Fruit fly (Drosophila melanogaster) whole organism, wandering third instar larva: ENCODE data around the gene Vsx2.

Experiments used
- Abd-B ChIP-seq: fragments of >200 bp; optimal IDR thresholded peaks from 2 replicates; lab custom pipeline; 2017; ENCODE audit warnings: missing biosample characterization, missing genetic modification characterization
- CG32264 ChIP-seq: fragments of 200-800 bp; sonication (Bioruptor generic); optimal IDR thresholded peaks from 2 replicates; lab custom pipeline; 2016; ENCODE audit warnings: missing biosample characterization, missing genetic modification characterization
- CG9705 ChIP-seq: fragments of 200-800 bp; sonication (Bioruptor generic); optimal IDR thresholded peaks from 2 replicates; lab custom pipeline; 2018; ENCODE audit warnings: missing biosample characterization, mild to moderate bottlenecking, missing genetic modification characterization
- CrebA ChIP-seq: fragments of 200-800 bp; sonication (Bioruptor generic); optimal IDR thresholded peaks from 2 replicates; lab custom pipeline; 2016; ENCODE audit warnings: missing biosample characterization, mild to moderate bottlenecking, missing genetic modification characterization, borderline replicate concordance
- Dfd ChIP-seq: fragments of >200 bp; optimal IDR thresholded peaks from 2 replicates; lab custom pipeline; 2017; ENCODE audit warnings: missing biosample characterization, missing genetic modification characterization
- Dif ChIP-seq: fragments of 200-275, 200-300 bp; sonication (Bioruptor generic); optimal IDR thresholded peaks from 2 replicates; lab custom pipeline; 2018; ENCODE audit warnings: missing biosample characterization, missing genetic modification characterization; ENCODE audit not compliant: partially characterized antibody
- GATAd ChIP-seq: sonication (Bioruptor generic); optimal IDR thresholded peaks from 2 replicates; lab custom pipeline; 2016; ENCODE audit warnings: missing biosample characterization, missing genetic modification characterization
- HLH106 ChIP-seq: fragments of 200-800 bp; optimal IDR thresholded peaks from 3 replicates; lab custom pipeline; 2019; ENCODE audit warnings: missing biosample characterization, mild to moderate bottlenecking, missing genetic modification characterization, moderate library complexity
- Hnf4 ChIP-seq: fragments of 200-800 bp; sonication (Bioruptor generic); optimal IDR thresholded peaks from 2 replicates; lab custom pipeline; 2016; ENCODE audit warnings: missing biosample characterization, mild to moderate bottlenecking, missing genetic modification characterization
- Hr83 ChIP-seq: fragments of 200-300 bp; sonication (Bioruptor generic); optimal IDR thresholded peaks from 2 replicates; lab custom pipeline; 2016; ENCODE audit warnings: missing biosample characterization, mild to moderate bottlenecking, missing genetic modification characterization, moderate library complexity; ENCODE audit not compliant: poor library complexity, severe bottlenecking
- Mio ChIP-seq: sonication (Bioruptor generic); optimal IDR thresholded peaks from 2 replicates; lab custom pipeline; 2016; ENCODE audit warnings: missing biosample characterization, missing genetic modification characterization
- Myc ChIP-seq: fragments of >200 bp; optimal IDR thresholded peaks from 2 replicates; lab custom pipeline; 2017
- N ChIP-seq: fragments of >200 bp; optimal IDR thresholded peaks from 2 replicates; lab custom pipeline; 2018; ENCODE audit warnings: missing biosample characterization, missing external identifiers, missing genetic modification characterization
- OdsH ChIP-seq: fragments of 200-800 bp; sonication (Bioruptor generic); optimal IDR thresholded peaks from 2 replicates; lab custom pipeline; 2016; ENCODE audit warnings: missing biosample characterization, mild to moderate bottlenecking, missing genetic modification characterization
- Rel ChIP-seq, 2 experiments: fragments of 200-800 bp; sonication (Bioruptor generic) in 1 of 2; optimal IDR thresholded peaks; 2 replicates in 1 of 2; 3 replicates in 1 of 2; lab custom pipeline; 2016 to 2019; ENCODE audit warnings: mild to moderate bottlenecking in 2 of 2, missing biosample characterization in 2 of 2, missing genetic modification characterization in 2 of 2, moderate library complexity in 1 of 2
- Sp1 ChIP-seq: fragments of 200-800 bp; sonication (Bioruptor generic); optimal IDR thresholded peaks from 3 replicates; lab custom pipeline; 2019; ENCODE audit warnings: missing biosample characterization, mild to moderate bottlenecking, missing genetic modification characterization, moderate library complexity
- br ChIP-seq: fragments of 200-800 bp; sonication (Bioruptor generic); optimal IDR thresholded peaks from 2 replicates; lab custom pipeline; 2016; ENCODE audit warnings: missing biosample characterization, missing genetic modification characterization
- brk ChIP-seq: fragments of 200-800 bp; sonication (Bioruptor generic); optimal IDR thresholded peaks from 2 replicates; lab custom pipeline; 2016; ENCODE audit warnings: missing biosample characterization, mild to moderate bottlenecking, missing genetic modification characterization
- dl ChIP-seq, 2 experiments: fragments of 175-275, 200-275 bp in 1 of 2; fragments of 200-275 bp in 1 of 2; sonication (Bioruptor generic); optimal IDR thresholded peaks; lab custom pipeline; 2018; ENCODE audit warnings: mild to moderate bottlenecking in 2 of 2, missing biosample characterization in 2 of 2, missing genetic modification characterization in 2 of 2, moderate library complexity in 2 of 2; ENCODE audit not compliant: partially characterized antibody in 2 of 2, insufficient read depth in 1 of 2
- dmrt93B ChIP-seq: fragments of 200-800 bp; sonication (Bioruptor generic); optimal IDR thresholded peaks from 2 replicates; lab custom pipeline; 2018; ENCODE audit warnings: missing biosample characterization, mild to moderate bottlenecking, missing genetic modification characterization
- dsf ChIP-seq: sonication (Bioruptor generic); optimal IDR thresholded peaks from 2 replicates; lab custom pipeline; 2016; ENCODE audit warnings: missing biosample characterization, missing genetic modification characterization, borderline replicate concordance
- foxo ChIP-seq, 2 experiments: fragments of 200-800 bp; sonication (Bioruptor generic); optimal IDR thresholded peaks; 2 replicates in 1 of 2; 3 replicates in 1 of 2; lab custom pipeline; 2016 to 2017; ENCODE audit warnings: missing biosample characterization in 2 of 2, missing genetic modification characterization in 2 of 2
- fru ChIP-seq: fragments of 200-800 bp; sonication (Bioruptor generic); optimal IDR thresholded peaks from 3 replicates; lab custom pipeline; 2016; ENCODE audit warnings: missing biosample characterization, mild to moderate bottlenecking, missing genetic modification characterization
- h ChIP-seq: fragments of 200-800 bp; sonication (Bioruptor generic); optimal IDR thresholded peaks from 3 replicates; lab custom pipeline; 2016; ENCODE audit warnings: missing biosample characterization, mild to moderate bottlenecking, missing genetic modification characterization
- jim ChIP-seq: fragments of 175-275, 200-325 bp; sonication (Bioruptor generic); optimal IDR thresholded peaks from 2 replicates; lab custom pipeline; 2016; ENCODE audit warnings: missing biosample characterization, mild to moderate bottlenecking, missing genetic modification characterization
- pan ChIP-seq: fragments of >200 bp; optimal IDR thresholded peaks from 2 replicates; lab custom pipeline; 2017
- rgr ChIP-seq: fragments of 200-800 bp; sonication (Bioruptor generic); optimal IDR thresholded peaks from 3 replicates; lab custom pipeline; 2016; ENCODE audit warnings: missing biosample characterization, mild to moderate bottlenecking, missing genetic modification characterization
- sage ChIP-seq: fragments of 200-800 bp; sonication (Bioruptor generic); optimal IDR thresholded peaks from 2 replicates; lab custom pipeline; 2016; ENCODE audit warnings: missing biosample characterization, mild to moderate bottlenecking, missing genetic modification characterization
- sv ChIP-seq: fragments of 200-800 bp; sonication (Bioruptor generic); optimal IDR thresholded peaks from 3 replicates; lab custom pipeline; 2016; ENCODE audit warnings: missing biosample characterization, missing genetic modification characterization
- tai ChIP-seq: sonication (Bioruptor generic); optimal IDR thresholded peaks from 2 replicates; lab custom pipeline; 2016; ENCODE audit warnings: missing biosample characterization, missing genetic modification characterization
- usp ChIP-seq: fragments of >200 bp; optimal IDR thresholded peaks from 2 replicates; lab custom pipeline; 2017; ENCODE audit warnings: missing biosample characterization, missing genetic modification characterization
- woc ChIP-seq: sonication (Bioruptor generic); optimal IDR thresholded peaks from 2 replicates; lab custom pipeline; 2016; ENCODE audit warnings: missing biosample characterization, mild to moderate bottlenecking, missing genetic modification characterization

Gene Vsx2

dm6 chrX:5606324-5606723 lies 46.3 kb upstream of the Vsx2 start:
- peak; percentile 6 for TF ChIP-seq pan (lab: Kevin White, UChicago)
- no peak for TF ChIP-seq CG32264
- no peak for TF ChIP-seq fru

dm6 chrX:5604181-5604580 lies 44.2 kb upstream of the Vsx2 start:
- TF ChIP-seq tai (GFP tag; lab: Kevin White, UChicago) = no peak
- no peak for TF ChIP-seq woc
- no peak for TF ChIP-seq Mio (GFP tag; lab: Kevin White, UChicago)
- no peak for TF ChIP-seq h (GFP tag; lab: Kevin White, UChicago)
- no peak for TF ChIP-seq sage
- no peak for TF ChIP-seq fru
- TF ChIP-seq Hr83 (GFP tag; lab: Kevin White, UChicago) = no peak
- TF ChIP-seq Abd-B (GFP tag; lab: Kevin White, UChicago) = no peak
- no peak for TF ChIP-seq OdsH
- TF ChIP-seq Dfd (GFP tag; lab: Kevin White, UChicago) = no peak
- no peak for TF ChIP-seq dsf (GFP tag; lab: Kevin White, UChicago)
- TF ChIP-seq sv = no peak
- no peak for TF ChIP-seq Sp1 (GFP tag; lab: Kevin White, UChicago)
- TF ChIP-seq rgr (GFP tag; lab: Kevin White, UChicago) = no peak
- TF ChIP-seq foxo (GFP tag; optimal IDR thresholded peaks at IDR 0.05; lab: Kevin White, UChicago) = no peak
- TF ChIP-seq CrebA (GFP tag; lab: Kevin White, UChicago) = no peak
- TF ChIP-seq pan (lab: Kevin White, UChicago) = no peak
- TF ChIP-seq Rel (GFP tag; optimal IDR thresholded peaks at IDR 0.05; lab: Kevin White, UChicago) = no peak
- no peak for TF ChIP-seq Rel (tag; optimal IDR thresholded peaks at IDR 0.05; lab: Kevin White, UChicago)
- no peak for TF ChIP-seq CG9705
- TF ChIP-seq, all 38 proteins: peak for 0

- TF ChIP-seq pan (lab: Kevin White, UChicago) (no peak), CG9705 (no peak), dmrt93B (GFP tag; lab: Kevin White, UChicago) (no peak), sv (no peak), Myc (lab: Kevin White, UChicago) (no peak), sage (no peak), br (GFP tag; lab: Kevin White, UChicago) (no peak), h (GFP tag; lab: Kevin White, UChicago) (no peak), CG32264 (no peak), dl (GFP tag; optimal IDR thresholded peaks at IDR 0.05; lab: Kevin White, UChicago; ENCODE audit: insufficient read depth in 1 of 2, partially characterized antibody in 2 of 2) (no peak), usp (GFP tag; lab: Kevin White, UChicago) (no peak), HLH106 (no peak), GATAd (GFP tag; lab: Kevin White, UChicago) (no peak), fru (no peak), Rel (GFP tag; optimal IDR thresholded peaks at IDR 0.05; lab: Kevin White, UChicago) (no peak), Rel (tag; optimal IDR thresholded peaks at IDR 0.05; lab: Kevin White, UChicago) (no peak), Dif (no peak), rgr (GFP tag; lab: Kevin White, UChicago) (no peak), N (GFP tag; lab: Kevin White, UChicago) (no peak)
- TF ChIP-seq, all 38 proteins: peak for 0
These were observed 43.0 kb upstream of the Vsx2 start for dm6 chrX:5603009-5603408.

DNA sequence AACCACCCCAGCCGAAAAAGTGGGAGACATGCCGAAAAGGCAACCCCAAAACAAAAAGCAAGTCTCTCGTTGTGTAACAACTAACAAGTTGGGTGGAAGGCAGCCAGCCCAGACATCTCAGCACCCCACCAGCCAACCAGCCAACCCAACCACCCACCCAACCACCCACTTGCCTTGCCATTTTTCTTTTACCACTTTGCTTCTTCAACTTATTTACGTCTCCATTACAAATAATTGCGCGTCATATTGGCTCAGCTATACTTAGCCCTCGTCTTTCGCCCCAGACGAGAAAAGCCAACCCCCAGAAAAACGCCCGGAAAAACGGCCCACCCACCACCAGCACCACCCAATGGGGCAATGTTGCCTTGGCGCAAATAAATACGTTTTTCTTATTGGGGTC lies 42.3 kb upstream of the Vsx2 start:
- TF ChIP-seq usp (GFP tag; lab: Kevin White, UChicago) (no peak), dmrt93B (GFP tag; lab: Kevin White, UChicago) (no peak), dl (GFP tag; optimal IDR thresholded peaks at IDR 0.05; lab: Kevin White, UChicago; ENCODE audit: insufficient read depth in 1 of 2, partially characterized antibody in 2 of 2) (no peak), sv (no peak), rgr (GFP tag; lab: Kevin White, UChicago) (no peak), CG9705 (no peak), brk (GFP tag; lab: Kevin White, UChicago) (no peak), CrebA (GFP tag; lab: Kevin White, UChicago) (no peak), Dfd (GFP tag; lab: Kevin White, UChicago) (no peak), h (GFP tag; lab: Kevin White, UChicago) (no peak), Hnf4 (no peak), Mio (GFP tag; lab: Kevin White, UChicago) (no peak), foxo (GFP tag; optimal IDR thresholded peaks at IDR 0.05; lab: Kevin White, UChicago) (no peak), tai (GFP tag; lab: Kevin White, UChicago) (no peak), Rel (GFP tag; optimal IDR thresholded peaks at IDR 0.05; lab: Kevin White, UChicago) (no peak), Rel (tag; optimal IDR thresholded peaks at IDR 0.05; lab: Kevin White, UChicago) (no peak), jim (no peak), Myc (lab: Kevin White, UChicago) (no peak), sage (no peak), fru (no peak), br (GFP tag; lab: Kevin White, UChicago) (no peak)
- TF ChIP-seq, all 38 proteins: peak for 0
